Worm (Caenorhabditis elegans) whole organism, young adult: ENCODE results near the gene M01B2.8.
"Not testable (repeated sequence)": the region's sequence is repeated elsewhere in the genome, so short reads cannot be mapped to it uniquely, and the experiment has no call there.

Source experiments
- C06A6.2 ChIP-seq: fragments of 200-800 bp; sonication (Bioruptor generic); conservative IDR thresholded peaks from 2 replicates; pipeline ENCODE4 v1.3.6; 2022; ENCODE audit warnings: missing genetic modification characterization, missing compliant biosample characterization
- F10E7.11 ChIP-seq: sonication (generic microtip); optimal IDR thresholded peaks from 2 replicates; lab custom pipeline; 2017; ENCODE audit warnings: mild to moderate bottlenecking, missing genetic modification characterization, moderate library complexity, missing compliant biosample characterization
- F37B4.10 ChIP-seq: fragments of 200-800 bp; sonication (Bioruptor generic); IDR thresholded peaks from 2 replicates; pipeline ENCODE4 v1.3.6; 2022; ENCODE audit warnings: missing genetic modification characterization, missing compliant biosample characterization
- F52B5.7 ChIP-seq: sonication (generic microtip); optimal IDR thresholded peaks from 2 replicates; lab custom pipeline; 2016; ENCODE audit warnings: mild to moderate bottlenecking, missing genetic modification characterization, missing compliant biosample characterization
- F55B11.4 ChIP-seq: sonication (generic microtip); optimal IDR thresholded peaks from 2 replicates; lab custom pipeline; 2016; ENCODE audit warnings: missing compliant biosample characterization, missing genetic modification characterization, borderline replicate concordance; ENCODE audit not compliant: insufficient read depth
- F57A8.1 ChIP-seq: fragments of 200-800 bp; sonication (Bioruptor generic); optimal IDR thresholded peaks from 2 replicates; lab custom pipeline; 2018; ENCODE audit warnings: mild to moderate bottlenecking, missing genetic modification characterization, moderate library complexity, missing compliant biosample characterization
- F57C9.4 ChIP-seq: sonication (generic microtip); optimal IDR thresholded peaks from 2 replicates; lab custom pipeline; 2017; ENCODE audit warnings: mild to moderate bottlenecking, missing genetic modification characterization, missing compliant biosample characterization
- T07F8.4 ChIP-seq: sonication (generic microtip); optimal IDR thresholded peaks from 2 replicates; lab custom pipeline; 2016; ENCODE audit warnings: mild to moderate bottlenecking, missing genetic modification characterization, moderate library complexity, missing compliant biosample characterization
- Y56A3A.18 ChIP-seq: fragments of 200-800 bp; sonication (Bioruptor generic); IDR thresholded peaks from 2 replicates; pipeline ENCODE4 v1.3.6; 2022; ENCODE audit warnings: missing genetic modification reagents, missing genetic modification characterization, missing compliant biosample characterization
- Y79H2A.3 ChIP-seq: fragments of 200-800 bp; sonication (Bioruptor generic); conservative IDR thresholded peaks from 2 replicates; pipeline ENCODE4 v1.3.6; 2022; ENCODE audit warnings: missing genetic modification reagents, missing genetic modification characterization, missing compliant biosample characterization
- ama-1 ChIP-seq, 3 experiments: fragments of 150-350 bp in 1 of 3; sonication (generic microtip) in 2 of 3; optimal IDR thresholded peaks; 2 replicates each; lab custom pipeline; 2014 to 2018; ENCODE audit warnings: missing biosample characterization in 2 of 3, missing genetic modification characterization in 2 of 3, missing genetic modification reagents in 2 of 3
- aptf-2 ChIP-seq: fragments of 200-800 bp; sonication (Bioruptor generic); conservative IDR thresholded peaks from 2 replicates; pipeline ENCODE4 v1.3.6; 2022; ENCODE audit warnings: missing genetic modification reagents, missing genetic modification characterization, missing compliant biosample characterization
- bed-1 ChIP-seq: fragments of 200-800 bp; sonication (Bioruptor generic); IDR thresholded peaks from 2 replicates; pipeline ENCODE4 v1.3.6; 2022; ENCODE audit warnings: missing genetic modification reagents, missing genetic modification characterization, missing compliant biosample characterization
- ceh-40 ChIP-seq: fragments of 200-800 bp; sonication (Bioruptor generic); IDR thresholded peaks from 2 replicates; pipeline ENCODE4 v1.3.6; 2022; ENCODE audit warnings: missing genetic modification characterization, missing compliant biosample characterization
- chd-7 ChIP-seq: sonication (generic microtip); optimal IDR thresholded peaks from 2 replicates; lab custom pipeline; 2016; ENCODE audit warnings: mild to moderate bottlenecking, missing genetic modification characterization, moderate library complexity, missing compliant biosample characterization
- dox-1 ChIP-seq: fragments of 200-800 bp; sonication (Bioruptor generic); IDR thresholded peaks from 2 replicates; pipeline ENCODE4 v1.3.6; 2022; ENCODE audit warnings: missing genetic modification reagents, missing genetic modification characterization, missing compliant biosample characterization
- efl-1 ChIP-seq: fragments of 150-350 bp; optimal IDR thresholded peaks from 2 replicates; lab custom pipeline; 2014; ENCODE audit warnings: missing biosample characterization, missing genetic modification reagents, missing genetic modification characterization
- him-1 ChIP-seq: sonication (generic microtip); optimal IDR thresholded peaks from 2 replicates; lab custom pipeline; 2016; ENCODE audit warnings: missing genotype, missing genetic modification reagents, missing genetic modification characterization, missing compliant biosample characterization
- hlh-12 ChIP-seq: sonication (generic microtip); optimal IDR thresholded peaks from 2 replicates; lab custom pipeline; 2016; ENCODE audit warnings: missing genetic modification characterization, missing compliant biosample characterization
- hlh-26 ChIP-seq: fragments of 200-800 bp; sonication (Bioruptor generic); conservative IDR thresholded peaks from 2 replicates; pipeline ENCODE4 v1.3.6; 2022; ENCODE audit warnings: missing genetic modification reagents, missing genetic modification characterization, missing compliant biosample characterization
- hrde-1 ChIP-seq: sonication (generic microtip); optimal IDR thresholded peaks from 2 replicates; lab custom pipeline; 2016; ENCODE audit warnings: missing genetic modification characterization, mild to moderate bottlenecking, missing compliant biosample characterization, moderate library complexity, missing genotype, missing genetic modification reagents, borderline replicate concordance
- lag-1 ChIP-seq: fragments of 200-800 bp; sonication (Bioruptor generic); IDR thresholded peaks from 2 replicates; pipeline ENCODE4 v1.3.6; 2022; ENCODE audit warnings: missing genetic modification reagents, missing genetic modification characterization, missing compliant biosample characterization
- let-607 ChIP-seq, 2 experiments: fragments of 200-800 bp in 1 of 2; sonication (Bioruptor generic) in 1 of 2; sonication (generic microtip) in 1 of 2; optimal IDR thresholded peaks; 2 replicates each; lab custom pipeline; 2016 to 2018; ENCODE audit warnings: mild to moderate bottlenecking in 2 of 2, missing compliant biosample characterization in 2 of 2, missing genetic modification characterization in 2 of 2, moderate library complexity in 2 of 2, missing genotype in 1 of 2
- lin-26 ChIP-seq: fragments of 200-800 bp; sonication (Bioruptor generic); IDR thresholded peaks from 2 replicates; pipeline ENCODE4 v1.3.6; 2022; ENCODE audit warnings: missing genetic modification reagents, missing genetic modification characterization, missing compliant biosample characterization
- lin-40 ChIP-seq: sonication (generic microtip); optimal IDR thresholded peaks from 2 replicates; lab custom pipeline; 2016; ENCODE audit warnings: missing genetic modification characterization, mild to moderate bottlenecking, missing compliant biosample characterization, missing genotype, missing genetic modification reagents
- lin-54 ChIP-seq: fragments of 200-800 bp; sonication (Bioruptor generic); optimal IDR thresholded peaks from 2 replicates; lab custom pipeline; 2018; ENCODE audit warnings: mild to moderate bottlenecking, missing genetic modification characterization, missing compliant biosample characterization
- madf-10 ChIP-seq: sonication (generic microtip); optimal IDR thresholded peaks from 2 replicates; lab custom pipeline; 2016; ENCODE audit warnings: mild to moderate bottlenecking, missing genetic modification characterization, missing compliant biosample characterization
- mcd-1 ChIP-seq: fragments of 200-800 bp; sonication (Bioruptor generic); IDR thresholded peaks from 2 replicates; pipeline ENCODE4 v1.3.6; 2022; ENCODE audit warnings: missing genetic modification reagents, missing genetic modification characterization, missing compliant biosample characterization
- nfyb-1 ChIP-seq: fragments of 200-800 bp; sonication (Bioruptor generic); IDR thresholded peaks from 2 replicates; pipeline ENCODE4 v1.3.6; 2022; ENCODE audit warnings: missing genetic modification reagents, missing genetic modification characterization, missing compliant biosample characterization
- nhr-120 ChIP-seq: fragments of 200-800 bp; sonication (Bioruptor generic); IDR thresholded peaks from 2 replicates; pipeline ENCODE4 v1.3.6; 2022; ENCODE audit warnings: missing genetic modification characterization, missing compliant biosample characterization
- rpc-1 ChIP-seq, 2 experiments: fragments of 150-350 bp in 1 of 2; sonication (generic microtip) in 1 of 2; optimal IDR thresholded peaks; 2 replicates each; lab custom pipeline; 2014 to 2018; ENCODE audit warnings: missing biosample characterization in 1 of 2, missing genetic modification characterization in 1 of 2, missing genetic modification reagents in 1 of 2, missing genotype in 1 of 2
- sdz-38 ChIP-seq: sonication (generic microtip); optimal IDR thresholded peaks from 2 replicates; lab custom pipeline; 2016; ENCODE audit warnings: missing genotype, missing genetic modification characterization, missing compliant biosample characterization
- sea-2 ChIP-seq: fragments of 200-800 bp; sonication (Bioruptor generic); IDR thresholded peaks from 2 replicates; pipeline ENCODE4 v1.3.6; 2022; ENCODE audit warnings: missing genetic modification characterization, missing compliant biosample characterization
- tbp1 ChIP-seq: fragments of 200-800 bp; sonication (Bioruptor generic); optimal IDR thresholded peaks from 2 replicates; lab custom pipeline; 2018; ENCODE audit warnings: mild to moderate bottlenecking, missing genetic modification characterization, missing compliant biosample characterization
- unc-62 ChIP-seq: fragments of 150-350 bp; optimal IDR thresholded peaks from 2 replicates; lab custom pipeline; 2014; ENCODE audit warnings: missing biosample characterization, missing genetic modification reagents, missing genetic modification characterization

M01B2.8 gene

ce11 chrV:15259904-15260303, at the start of gene M01B2.8:
TSS of gene M01B2.8 (plus strand) at chrV:15260204.
- TF ChIP-seq mcd-1 (no peak), unc-62 (GFP tag; lab: Kevin White, UChicago) (no peak), hrde-1 (tag; lab: Kevin White, UChicago) (no peak), aptf-2 (no peak), F37B4.10 (no peak), rpc-1 (optimal IDR thresholded peaks at IDR 0.05; lab: Kevin White, UChicago) (no peak), rpc-1 (tag; optimal IDR thresholded peaks at IDR 0.05; lab: Kevin White, UChicago) (no peak), nfyb-1 (GFP tag; lab: Robert Waterston, UW) (no peak), ceh-40 (GFP tag; lab: Robert Waterston, UW) (no peak), F57A8.1 (GFP tag; lab: Kevin White, UChicago) (no peak), F10E7.11 (no peak), F52B5.7 (tag; lab: Kevin White, UChicago) (no peak), him-1 (no peak)
- TF ChIP-seq, all 124 proteins: peak for 0

ce11 chrV:15211869-15212268, 48.1 kb upstream of the M01B2.8 start, which contains the start of gene sri-24:
TSS of gene sri-24 (plus strand) at chrV:15212169.
- TF ChIP-seq hlh-26 (GFP tag; lab: Robert Waterston, UW); dox-1 (GFP tag; lab: Robert Waterston, UW); let-607 (tag; optimal IDR thresholded peaks at IDR 0.05; lab: Kevin White, UChicago): not testable (repeated sequence)

ce11 chrV:15215175-15215574, 44.8 kb upstream of the M01B2.8 start, which contains the start of gene sri-26:
TSS of gene sri-26 (plus strand) at chrV:15215475.
- TF ChIP-seq hlh-12; chd-7; rpc-1 (optimal IDR thresholded peaks at IDR 0.05; lab: Kevin White, UChicago); rpc-1 (tag; optimal IDR thresholded peaks at IDR 0.05; lab: Kevin White, UChicago): not testable (repeated sequence)

- no peak for TF ChIP-seq rpc-1 (optimal IDR thresholded peaks at IDR 0.05; lab: Kevin White, UChicago)
- TF ChIP-seq rpc-1 (tag; optimal IDR thresholded peaks at IDR 0.05; lab: Kevin White, UChicago), result no peak
- TF ChIP-seq dox-1 (GFP tag; lab: Robert Waterston, UW), result no peak
- no peak for TF ChIP-seq lin-40 (tag; lab: Kevin White, UChicago)
- TF ChIP-seq sea-2 (GFP tag; lab: Robert Waterston, UW), result no peak
Observed at ce11 chrV:15216705-15217104, 43.3 kb upstream of the M01B2.8 start, which contains the start of gene sri-25. TSS of gene sri-25 (plus strand) at chrV:15217005.

- no peak for TF ChIP-seq efl-1 (GFP tag; lab: Kevin White, UChicago)
- TF ChIP-seq lag-1, result no peak
- TF ChIP-seq Y56A3A.18 (GFP tag; lab: Robert Waterston, UW), result no peak
- no peak for TF ChIP-seq F55B11.4 (tag; lab: Kevin White, UChicago)
- TF ChIP-seq Y79H2A.3 (GFP tag; lab: Robert Waterston, UW), result no peak
- TF ChIP-seq F57C9.4, result no peak
- no peak for TF ChIP-seq lin-54 (GFP tag; lab: Kevin White, UChicago)
Observed at ce11 chrV:15221330-15221729, 38.7 kb upstream of the M01B2.8 start, which contains the start of gene irld-25. TSS of gene irld-25 (plus strand) at chrV:15221630.

- TF ChIP-seq tbp1 (GFP tag; lab: Kevin White, UChicago) (no peak), lin-26 (GFP tag; lab: Robert Waterston, UW) (no peak), T07F8.4 (tag; lab: Kevin White, UChicago) (no peak), aptf-2 (no peak), ama-1 (optimal IDR thresholded peaks at IDR 0.05; lab: Kevin White, UChicago) (no peak), ama-1 (GFP tag; optimal IDR thresholded peaks at IDR 0.05; lab: Kevin White, UChicago) (no peak), madf-10 (tag; lab: Kevin White, UChicago) (no peak), bed-1 (GFP tag; lab: Robert Waterston, UW) (no peak), nhr-120 (GFP tag; lab: Robert Waterston, UW) (no peak), C06A6.2 (no peak), nfyb-1 (GFP tag; lab: Robert Waterston, UW) (no peak), sdz-38 (no peak), let-607 (tag; optimal IDR thresholded peaks at IDR 0.05; lab: Kevin White, UChicago) (no peak)
Observed at ce11 chrV:15223668-15224067, 36.3 kb upstream of the M01B2.8 start, which contains the start of gene srw-24. TSS of gene srw-24 (plus strand) at chrV:15223968.
